Worm (Caenorhabditis elegans) whole organism, midembryonic: ENCODE results near the gene Y73B6BL.47.
"Not testable (repeated sequence)": the region's sequence is repeated elsewhere in the genome, so short reads cannot be mapped to it uniquely, and the experiment has no call there.

Source experiments
- T22C8.4 ChIP-seq: fragments of 200-800 bp; sonication (Bioruptor generic); IDR thresholded peaks from 2 replicates; pipeline ENCODE4 v1.3.6; 2022; ENCODE audit warnings: missing genetic modification characterization, missing compliant biosample characterization
- cog-1 ChIP-seq: sonication (generic microtip); optimal IDR thresholded peaks from 2 replicates; lab custom pipeline; 2016; ENCODE audit warnings: missing genetic modification characterization, missing compliant biosample characterization
- flt-1 ChIP-seq: fragments of 200-800 bp; sonication (Bioruptor generic); IDR thresholded peaks from 2 replicates; pipeline ENCODE4 v1.3.6; 2022; ENCODE audit warnings: missing genetic modification characterization, missing compliant biosample characterization
- klf-2 ChIP-seq: fragments of 200-800 bp; sonication (Bioruptor generic); conservative IDR thresholded peaks from 2 replicates; pipeline ENCODE4 v1.3.6; 2022; ENCODE audit warnings: missing genetic modification reagents, missing genetic modification characterization, missing compliant biosample characterization
- med-1 ChIP-seq: sonication (generic microtip); optimal IDR thresholded peaks from 2 replicates; lab custom pipeline; 2017; ENCODE audit warnings: missing genetic modification characterization, mild to moderate bottlenecking, missing compliant biosample characterization, antibody characterized with exemption, missing genetic modification reagents; ENCODE audit not compliant: insufficient read depth
- ref-1 ChIP-seq: fragments of 200-800 bp; sonication (Bioruptor generic); conservative IDR thresholded peaks from 2 replicates; pipeline ENCODE4 v1.3.6; 2022; ENCODE audit warnings: missing genetic modification reagents, missing genetic modification characterization, missing compliant biosample characterization
- tab-1 ChIP-seq: fragments of 200-800 bp; sonication (Bioruptor generic); IDR thresholded peaks from 2 replicates; pipeline ENCODE4 v1.3.6; 2022; ENCODE audit warnings: missing genetic modification characterization, missing compliant biosample characterization
- ztf-23 ChIP-seq: fragments of 200-800 bp; sonication (Bioruptor generic); IDR thresholded peaks from 2 replicates; pipeline ENCODE4 v1.3.6; 2022; ENCODE audit warnings: missing genetic modification reagents, missing genetic modification characterization, missing compliant biosample characterization
- ztf-29 ChIP-seq: fragments of 200-800 bp; sonication (Bioruptor generic); IDR thresholded peaks from 2 replicates; pipeline ENCODE4 v1.3.6; 2022; ENCODE audit warnings: missing genetic modification reagents, missing genetic modification characterization, missing compliant biosample characterization

Gene Y73B6BL.47

DNA sequence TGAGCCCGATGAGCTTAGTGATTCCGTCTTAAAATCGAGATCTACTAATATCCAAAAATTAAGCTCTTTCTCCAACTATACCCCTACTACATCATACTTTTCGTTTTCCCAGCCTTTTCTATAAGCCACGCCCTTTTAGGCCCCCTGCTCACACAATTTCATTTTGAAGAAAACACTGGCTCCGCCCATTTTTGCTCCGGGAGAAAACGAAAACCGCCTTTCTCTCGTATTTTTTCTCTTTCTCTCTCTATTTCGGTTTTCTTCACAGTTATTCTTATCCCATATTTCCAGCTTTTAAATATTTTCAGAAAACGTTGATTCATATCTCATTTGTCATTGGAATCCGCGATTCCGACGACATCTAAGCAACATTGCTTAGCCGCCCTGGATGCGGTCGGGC is at the start of gene Y73B6BL.47:
TSS of gene Y73B6BL.47 (plus strand) at position 301 of the 400 bp plus-strand sequence.
- no peak for TF ChIP-seq klf-2 (GFP tag; lab: Robert Waterston, UW)
- no peak for TF ChIP-seq ztf-23 (GFP tag; lab: Robert Waterston, UW)
- TF ChIP-seq med-1 (GFP tag; lab: Kevin White, UChicago) = no peak
- no peak for TF ChIP-seq flt-1
- no peak for TF ChIP-seq tab-1 (GFP tag; lab: Robert Waterston, UW)
- TF ChIP-seq ztf-29 (GFP tag; lab: Robert Waterston, UW) = no peak
- TF ChIP-seq T22C8.4 (GFP tag; lab: Robert Waterston, UW) = no peak
- no peak for TF ChIP-seq ref-1
- TF ChIP-seq cog-1 (tag; lab: Kevin White, UChicago) = no peak

DNA sequence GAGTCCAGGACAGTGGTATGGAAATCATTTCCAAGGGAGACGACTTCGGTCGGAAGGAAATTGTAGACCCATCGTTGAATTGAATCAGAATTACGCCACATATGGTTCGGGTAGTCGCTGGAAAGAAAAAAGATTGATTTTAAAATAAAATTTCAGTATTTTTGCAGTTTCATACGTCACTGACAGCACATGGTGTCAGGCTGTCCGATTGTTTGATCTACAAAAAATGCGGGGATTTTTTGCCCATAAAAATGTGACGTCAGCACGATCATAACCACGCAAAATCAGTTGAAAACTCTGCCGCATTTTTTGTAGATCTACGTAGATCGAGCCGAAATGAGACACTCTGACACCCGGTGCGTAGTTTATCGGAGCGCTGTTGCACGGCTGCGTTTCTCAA is 44.4 kb upstream of the Y73B6BL.47 start, which contains the start of gene Y73B6BL.12:
TSS of gene Y73B6BL.12 (minus strand) at position 101 of the 400 bp plus-strand sequence.
- not testable (repeated sequence) for TF ChIP-seq ztf-23 (GFP tag; lab: Robert Waterston, UW); cog-1 (tag; lab: Kevin White, UChicago); med-1 (GFP tag; lab: Kevin White, UChicago)

DNA sequence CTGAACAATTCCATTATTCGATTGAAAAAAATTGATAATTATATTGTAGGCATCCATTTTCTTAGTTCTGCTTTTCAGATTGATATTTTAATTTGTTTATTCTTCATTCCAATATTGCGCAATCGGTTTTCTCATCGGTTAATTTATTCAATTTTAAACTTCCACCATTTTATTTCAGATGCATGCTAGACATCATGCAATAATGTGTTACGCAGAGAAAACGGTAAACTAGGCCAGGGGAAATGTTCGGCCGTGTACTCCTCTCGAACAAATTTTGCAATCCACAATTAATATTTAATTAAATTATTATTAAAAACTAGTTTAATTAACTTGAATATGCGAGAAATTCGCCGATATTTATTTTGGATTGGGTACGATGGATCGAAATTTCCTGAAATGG is 40.1 kb upstream of the Y73B6BL.47 start, which contains the start of gene Y73B6BL.29:
TSS of gene Y73B6BL.29 (plus strand) at position 263 of the 400 bp plus-strand sequence.
- peak; percentile 38; the same call in 1 of the 2 replicates for TF ChIP-seq T22C8.4 (GFP tag; lab: Robert Waterston, UW)
- TF ChIP-seq cog-1 (tag; lab: Kevin White, UChicago) = peak; percentile 76
- no peak for TF ChIP-seq med-1 (GFP tag; lab: Kevin White, UChicago)
- TF ChIP-seq tab-1 (GFP tag; lab: Robert Waterston, UW) = no peak
- no peak for TF ChIP-seq ref-1
- TF ChIP-seq ztf-23 (GFP tag; lab: Robert Waterston, UW) = peak; percentile 67; the same call in 1 of the 2 replicates
- 0 out of 2 replicates have a peak, but pooled peaks have one; percentile 60 for TF ChIP-seq klf-2 (GFP tag; lab: Robert Waterston, UW)
- TF ChIP-seq ztf-29 (GFP tag; lab: Robert Waterston, UW) = no peak
- peak; percentile 62; the same call in 1 of the 2 replicates for TF ChIP-seq flt-1

DNA sequence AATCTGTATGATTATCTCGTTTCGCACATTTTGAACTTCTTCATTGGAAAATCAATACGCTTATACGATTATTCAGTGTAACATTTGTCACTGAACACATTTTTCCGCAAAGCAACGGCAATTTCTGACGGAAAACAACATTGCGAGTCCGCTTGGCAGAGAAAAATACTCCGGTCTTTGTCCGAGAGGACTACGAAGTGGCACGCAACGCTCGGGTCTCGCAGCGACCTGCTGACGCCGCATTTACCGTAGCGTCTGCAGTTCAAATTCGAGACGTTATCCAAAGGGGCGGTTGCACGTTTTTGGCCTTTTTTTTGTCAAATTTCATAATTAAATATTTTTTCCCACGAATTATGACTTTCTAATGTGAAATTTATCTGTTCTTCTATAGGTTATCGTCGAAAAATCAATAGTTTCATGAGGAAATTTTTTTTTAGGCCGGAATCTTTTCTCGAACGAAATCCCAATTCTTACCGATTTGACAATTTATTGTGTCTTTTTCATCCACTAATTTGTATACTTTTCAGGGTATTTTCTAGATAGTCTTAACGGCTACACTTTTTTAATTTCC is 38.0 kb upstream of the Y73B6BL.47 start, which contains the start of gene sqd-1:
TSS of gene sqd-1 (plus strand) at position 521 of the 571 bp plus-strand sequence.
- no peak for TF ChIP-seq ztf-29 (GFP tag; lab: Robert Waterston, UW)
- peak; percentile 60 for TF ChIP-seq cog-1 (tag; lab: Kevin White, UChicago)
- TF ChIP-seq flt-1 = peak; percentile 78
- no peak for TF ChIP-seq T22C8.4 (GFP tag; lab: Robert Waterston, UW)
- TF ChIP-seq ztf-23 (GFP tag; lab: Robert Waterston, UW) = peak; percentile 85
- TF ChIP-seq klf-2 (GFP tag; lab: Robert Waterston, UW) = no peak

DNA sequence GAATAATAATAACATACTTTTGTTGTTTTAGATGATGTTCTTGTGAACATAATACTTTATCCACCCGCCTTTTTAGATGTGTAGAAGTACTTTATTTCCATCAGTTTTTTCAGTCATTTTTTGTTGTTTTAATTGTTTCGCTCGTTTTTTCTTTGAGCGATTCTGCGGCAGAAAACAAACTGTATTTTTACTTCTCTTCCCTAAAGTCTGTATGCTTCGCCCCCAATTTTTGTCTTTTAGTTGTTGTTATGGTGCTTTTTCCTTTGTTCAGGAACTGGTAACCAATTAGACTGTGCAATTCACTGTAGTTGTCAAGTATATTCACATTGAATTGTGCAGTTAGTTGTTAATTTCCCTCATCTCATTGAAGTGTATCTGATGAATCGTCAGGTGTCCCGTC is 36.0 kb upstream of the Y73B6BL.47 start:
- TF ChIP-seq ztf-23 (GFP tag; lab: Robert Waterston, UW) (no peak), flt-1 (no peak), med-1 (GFP tag; lab: Kevin White, UChicago) (no peak), T22C8.4 (GFP tag; lab: Robert Waterston, UW) (no peak), ref-1 (no peak), ztf-29 (GFP tag; lab: Robert Waterston, UW) (no peak), klf-2 (GFP tag; lab: Robert Waterston, UW) (no peak)

DNA sequence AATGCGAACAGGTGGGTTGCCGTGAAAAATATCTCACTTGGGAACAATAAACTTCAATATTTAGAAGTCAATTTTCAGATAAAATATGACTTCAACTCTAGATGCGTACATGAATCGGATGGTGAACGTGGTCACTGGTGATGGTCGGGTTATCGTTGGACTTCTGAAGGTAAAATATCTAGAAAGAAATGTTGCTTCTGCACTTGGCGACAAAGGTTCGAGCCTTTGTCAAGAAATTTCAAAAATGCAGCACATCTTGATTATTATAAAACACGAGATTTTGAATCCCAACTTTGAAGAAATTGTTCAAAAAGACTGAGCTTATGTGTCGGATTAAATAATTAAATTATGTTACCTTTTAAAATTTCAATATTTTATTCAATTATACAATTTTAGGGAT is 35.3 kb upstream of the Y73B6BL.47 start, which contains the start of gene lsm-8:
TSS of gene lsm-8 (plus strand) at position 79 of the 400 bp plus-strand sequence.
- TF ChIP-seq klf-2 (GFP tag; lab: Robert Waterston, UW) (no peak), ref-1 (no peak), med-1 (GFP tag; lab: Kevin White, UChicago) (no peak), ztf-29 (GFP tag; lab: Robert Waterston, UW) (no peak), T22C8.4 (GFP tag; lab: Robert Waterston, UW) (no peak), flt-1 (no peak), cog-1 (tag; lab: Kevin White, UChicago) (no peak), ztf-23 (GFP tag; lab: Robert Waterston, UW) (no peak), tab-1 (GFP tag; lab: Robert Waterston, UW) (no peak)

DNA sequence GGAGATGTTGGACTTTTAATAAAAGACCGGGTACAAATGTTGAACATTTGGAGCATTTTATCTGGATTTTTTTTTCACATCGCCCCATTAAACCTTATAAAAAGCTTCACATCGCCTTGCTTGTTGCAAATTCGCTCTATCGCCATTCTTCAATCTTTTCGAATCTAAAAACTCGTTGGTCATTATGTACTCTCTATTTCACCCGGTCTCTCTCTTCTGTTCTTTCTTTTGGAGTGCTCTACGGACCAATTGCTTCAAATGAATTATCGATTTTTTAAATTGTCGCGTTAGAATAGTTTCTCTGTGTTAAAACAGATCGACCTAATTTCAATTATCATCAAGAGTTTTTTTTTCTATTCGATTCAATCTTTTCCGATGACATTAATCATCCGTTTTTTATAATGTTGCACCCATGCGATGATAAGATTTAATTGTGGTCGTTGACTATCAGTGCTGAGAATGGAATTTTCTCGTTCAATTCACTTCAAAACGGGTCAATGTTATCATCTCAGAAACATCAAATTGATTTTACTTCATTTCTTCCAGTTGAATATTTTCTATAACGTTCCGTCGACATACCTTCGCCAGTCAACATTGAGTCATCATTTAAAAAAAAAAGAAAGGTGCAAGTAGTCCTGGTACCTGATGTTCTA is 34.3 kb upstream of the Y73B6BL.47 start:
- TF ChIP-seq tab-1 (GFP tag; lab: Robert Waterston, UW) = no peak
- TF ChIP-seq med-1 (GFP tag; lab: Kevin White, UChicago) = no peak
- no peak for TF ChIP-seq ref-1
- TF ChIP-seq ztf-29 (GFP tag; lab: Robert Waterston, UW) = no peak
- no peak for TF ChIP-seq cog-1 (tag; lab: Kevin White, UChicago)
- no peak for TF ChIP-seq T22C8.4 (GFP tag; lab: Robert Waterston, UW)
- no peak for TF ChIP-seq ztf-23 (GFP tag; lab: Robert Waterston, UW)
- TF ChIP-seq klf-2 (GFP tag; lab: Robert Waterston, UW) = no peak
- TF ChIP-seq flt-1 = no peak

DNA sequence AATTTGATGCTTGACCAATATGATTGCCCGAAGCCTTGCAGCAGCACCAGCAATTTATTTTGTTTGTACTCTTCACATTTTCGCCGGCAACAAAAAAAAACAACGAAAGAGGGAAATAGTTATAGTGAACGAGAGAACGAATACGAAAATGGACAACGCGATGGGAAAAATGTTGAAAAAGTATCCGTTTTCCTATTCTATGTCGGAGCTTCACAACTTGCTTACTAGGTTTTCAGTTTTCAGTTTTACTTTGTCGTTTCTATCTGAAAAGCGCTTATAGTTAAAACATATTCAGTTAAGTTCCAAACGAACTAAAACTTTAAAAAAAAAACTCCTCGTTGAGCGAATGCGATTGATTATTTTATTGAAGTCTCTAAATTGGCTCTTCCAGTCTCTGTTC is 33.6 kb upstream of the Y73B6BL.47 start:
- no peak for TF ChIP-seq flt-1
- TF ChIP-seq tab-1 (GFP tag; lab: Robert Waterston, UW) = no peak
- TF ChIP-seq ref-1 = no peak
- TF ChIP-seq med-1 (GFP tag; lab: Kevin White, UChicago) = no peak
- no peak for TF ChIP-seq T22C8.4 (GFP tag; lab: Robert Waterston, UW)
- TF ChIP-seq ztf-23 (GFP tag; lab: Robert Waterston, UW) = no peak
- no peak for TF ChIP-seq klf-2 (GFP tag; lab: Robert Waterston, UW)
- no peak for TF ChIP-seq ztf-29 (GFP tag; lab: Robert Waterston, UW)
- TF ChIP-seq cog-1 (tag; lab: Kevin White, UChicago) = no peak

DNA sequence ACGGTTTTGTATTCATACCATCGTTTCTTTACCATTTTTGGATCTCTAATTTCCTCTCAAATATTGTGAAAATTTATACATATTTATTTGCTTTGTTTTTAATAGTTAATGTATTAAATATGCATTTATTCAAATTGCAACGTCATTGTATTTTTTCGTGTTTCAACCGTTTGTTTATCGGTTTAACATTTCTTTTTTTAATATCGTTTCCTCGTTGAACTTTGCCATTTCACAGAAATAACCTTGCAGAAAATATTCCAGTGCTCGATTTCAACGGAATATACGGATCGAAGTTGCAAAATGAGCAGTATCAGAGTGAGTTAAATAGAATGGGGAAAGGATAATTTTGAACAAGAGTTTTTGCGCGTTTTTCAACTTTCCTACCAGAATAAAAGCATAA is 32.4 kb upstream of the Y73B6BL.47 start, which contains the start of gene seu-1:
TSS of gene seu-1 (plus strand) at position 301 of the 400 bp plus-strand sequence.
- no peak for TF ChIP-seq ref-1
- TF ChIP-seq med-1 (GFP tag; lab: Kevin White, UChicago) = no peak
- no peak for TF ChIP-seq ztf-29 (GFP tag; lab: Robert Waterston, UW)
- TF ChIP-seq klf-2 (GFP tag; lab: Robert Waterston, UW) = no peak
- no peak for TF ChIP-seq ztf-23 (GFP tag; lab: Robert Waterston, UW)
- no peak for TF ChIP-seq tab-1 (GFP tag; lab: Robert Waterston, UW)
- TF ChIP-seq T22C8.4 (GFP tag; lab: Robert Waterston, UW) = no peak
- no peak for TF ChIP-seq flt-1
- no peak for TF ChIP-seq cog-1 (tag; lab: Kevin White, UChicago)
